Fruit fly (Drosophila melanogaster) whole organism, embryonic: Measurements from ENCODE around the gene CG7058.
A peak's percentile ranks its signal among the peaks of the same experiment; 100 is the strongest.

Experiments used
- BEAF-32 ChIP-seq: fragments of 200-800 bp; sonication (Bioruptor generic); optimal IDR thresholded peaks from 3 replicates; lab custom pipeline; 2017; ENCODE audit warnings: missing biosample characterization, missing genetic modification characterization, mild to moderate bottlenecking, moderate library complexity, missing genetic modification reagents
- CG11398 ChIP-seq: fragments of 200-800 bp; sonication (Bioruptor generic); optimal IDR thresholded peaks from 2 replicates; lab custom pipeline; 2016; ENCODE audit warnings: missing biosample characterization, missing genetic modification characterization
- CG11723 ChIP-seq: fragments of 200-800 bp; sonication (Bioruptor generic); optimal IDR thresholded peaks from 2 replicates; lab custom pipeline; 2017; ENCODE audit warnings: missing biosample characterization, mild to moderate bottlenecking, missing genetic modification characterization
- CG12155 ChIP-seq: fragments of 200-800 bp; sonication (Bioruptor generic); optimal IDR thresholded peaks from 3 replicates; lab custom pipeline; 2016; ENCODE audit warnings: missing biosample characterization, missing genetic modification characterization
- CG13296 ChIP-seq: fragments of 200-800 bp; sonication (Bioruptor generic); optimal IDR thresholded peaks from 3 replicates; lab custom pipeline; 2018; ENCODE audit warnings: missing biosample characterization, mild to moderate bottlenecking, missing genetic modification characterization
- CG15073 ChIP-seq: fragments of 200-800 bp; sonication (Bioruptor generic); optimal IDR thresholded peaks from 2 replicates; lab custom pipeline; 2016; ENCODE audit warnings: missing biosample characterization, missing genetic modification characterization
- CG15514 ChIP-seq: fragments of 200-800 bp; sonication (Bioruptor generic); optimal IDR thresholded peaks from 3 replicates; lab custom pipeline; 2017; ENCODE audit warnings: missing biosample characterization, missing genetic modification characterization, mild to moderate bottlenecking, moderate library complexity, missing genetic modification reagents
- CG1602 ChIP-seq: fragments of 200-800 bp; sonication (Bioruptor generic); optimal IDR thresholded peaks from 3 replicates; lab custom pipeline; 2016; ENCODE audit warnings: missing biosample characterization, missing genetic modification characterization
- CG17186 ChIP-seq: fragments of 200-800 bp; sonication (Bioruptor generic); optimal IDR thresholded peaks from 3 replicates; lab custom pipeline; 2017; ENCODE audit warnings: missing biosample characterization, missing genetic modification reagents, missing genetic modification characterization
- CG17361 ChIP-seq: fragments of 200-800 bp; sonication (Bioruptor generic); IDR thresholded peaks from 3 replicates; pipeline ENCODE4 v1.3.6; 2022; ENCODE audit warnings: missing biosample characterization, missing genetic modification characterization
- CG18619 ChIP-seq: fragments of 200-800 bp; sonication (Bioruptor generic); optimal IDR thresholded peaks from 3 replicates; lab custom pipeline; 2017; ENCODE audit warnings: missing biosample characterization, mild to moderate bottlenecking, missing genetic modification characterization
- CG2199 ChIP-seq: fragments of 200-800 bp; sonication (Bioruptor generic); IDR thresholded peaks from 3 replicates; pipeline ENCODE4 v1.3.6; 2022; ENCODE audit warnings: missing biosample characterization, missing genetic modification characterization
- CG30403 ChIP-seq: fragments of 200-800 bp; sonication (Bioruptor generic); optimal IDR thresholded peaks from 3 replicates; lab custom pipeline; 2016; ENCODE audit warnings: missing biosample characterization, missing genetic modification characterization
- CG33213 ChIP-seq: fragments of 200-800 bp; sonication (Bioruptor generic); optimal IDR thresholded peaks from 3 replicates; lab custom pipeline; 2016; ENCODE audit warnings: missing biosample characterization, missing genetic modification characterization
- CG4282 ChIP-seq: fragments of 200-800 bp; sonication (Bioruptor generic); optimal IDR thresholded peaks from 2 replicates; lab custom pipeline; 2016; ENCODE audit warnings: missing biosample characterization, missing genetic modification characterization
- CG43689 ChIP-seq: fragments of 200-800 bp; sonication (Bioruptor generic); IDR thresholded peaks from 2 replicates; pipeline ENCODE4 v1.3.6; 2022; ENCODE audit warnings: missing biosample characterization, missing genetic modification characterization
- CG5953 ChIP-seq: fragments of 200-800 bp; sonication (Bioruptor generic); IDR thresholded peaks from 2 replicates; pipeline ENCODE4 v1.3.6; 2022; ENCODE audit warnings: missing biosample characterization, missing genetic modification characterization
- CG7786 ChIP-seq: fragments of 200-800 bp; sonication (Bioruptor generic); optimal IDR thresholded peaks from 2 replicates; lab custom pipeline; 2016; ENCODE audit warnings: missing biosample characterization, missing genetic modification characterization
- CG9727 ChIP-seq: fragments of 200-800 bp; sonication (Bioruptor generic); optimal IDR thresholded peaks from 3 replicates; lab custom pipeline; 2017; ENCODE audit warnings: missing biosample characterization, mild to moderate bottlenecking, missing genetic modification characterization
- CHES-1-like ChIP-seq: fragments of 200-800 bp; sonication (Bioruptor generic); optimal IDR thresholded peaks from 2 replicates; lab custom pipeline; 2016; ENCODE audit warnings: missing biosample characterization, missing genetic modification characterization
- CTCF ChIP-seq: fragments of 200-800 bp; sonication (Bioruptor generic); optimal IDR thresholded peaks from 2 replicates; lab custom pipeline; 2017; ENCODE audit warnings: missing biosample characterization, mild to moderate bottlenecking, missing genetic modification characterization, moderate library complexity
- Dad ChIP-seq: fragments of 200-800 bp; sonication (Bioruptor generic); optimal IDR thresholded peaks from 3 replicates; lab custom pipeline; 2016; ENCODE audit warnings: missing biosample characterization, missing genetic modification characterization
- Dek ChIP-seq: fragments of 200-800 bp; sonication (Bioruptor generic); optimal IDR thresholded peaks from 3 replicates; lab custom pipeline; 2019; ENCODE audit warnings: missing biosample characterization, mild to moderate bottlenecking, missing genetic modification characterization, moderate library complexity
- Hr51 ChIP-seq, 2 experiments: fragments of 200-800 bp; sonication (Bioruptor generic); optimal IDR thresholded peaks; 2 replicates in 1 of 2; 3 replicates in 1 of 2; lab custom pipeline; 2016 to 2018; ENCODE audit warnings: missing biosample characterization in 2 of 2, missing genetic modification characterization in 2 of 2, mild to moderate bottlenecking in 1 of 2, moderate library complexity in 1 of 2
- Lim3 ChIP-seq: fragments of 200-800 bp; sonication (Bioruptor generic); IDR thresholded peaks from 2 replicates; pipeline ENCODE4 v1.3.6; 2022; ENCODE audit warnings: missing biosample characterization, missing genetic modification characterization
- MBD-R2 ChIP-seq: fragments of 200-800 bp; sonication (Bioruptor generic); IDR thresholded peaks from 2 replicates; pipeline ENCODE4 v1.3.6; 2022; ENCODE audit warnings: missing biosample characterization, missing genetic modification characterization
- Oli ChIP-seq: fragments of 200-800 bp; sonication (Bioruptor generic); optimal IDR thresholded peaks from 2 replicates; lab custom pipeline; 2018; ENCODE audit warnings: missing biosample characterization, mild to moderate bottlenecking, missing genetic modification characterization, moderate library complexity
- Optix ChIP-seq: fragments of 200-800 bp; sonication (Bioruptor generic); IDR thresholded peaks from 3 replicates; pipeline ENCODE4 v1.3.6; 2022; ENCODE audit warnings: missing biosample characterization, missing genetic modification characterization
- Ptx1 ChIP-seq: fragments of 200-800 bp; sonication (Bioruptor generic); IDR thresholded peaks from 2 replicates; pipeline ENCODE4 v1.3.6; 2022; ENCODE audit warnings: missing biosample characterization, missing genetic modification characterization
- Tbp ChIP-seq: fragments of >200 bp; optimal IDR thresholded peaks from 2 replicates; lab custom pipeline; 2018; ENCODE audit warnings: missing biosample characterization, missing genetic modification characterization
- Trl ChIP-seq, 3 experiments: fragments of >200 bp in 2 of 3; fragments of 200-800 bp in 1 of 3; sonication (Bioruptor generic) in 1 of 3; optimal IDR thresholded peaks; 2 replicates in 1 of 3; 3 replicates in 2 of 3; lab custom pipeline; 2016 to 2017; ENCODE audit warnings: missing biosample characterization in 1 of 3, missing genetic modification characterization in 1 of 3
- ac ChIP-seq: fragments of 200-800 bp; sonication (Bioruptor generic); optimal IDR thresholded peaks from 3 replicates; lab custom pipeline; 2017; ENCODE audit warnings: missing biosample characterization, mild to moderate bottlenecking, missing genetic modification characterization
- bigmax ChIP-seq: fragments of 200-800 bp; sonication (Bioruptor generic); optimal IDR thresholded peaks from 2 replicates; lab custom pipeline; 2018; ENCODE audit warnings: missing biosample characterization, mild to moderate bottlenecking, missing genetic modification characterization
- btn ChIP-seq: fragments of 200-800 bp; sonication (Bioruptor generic); optimal IDR thresholded peaks from 2 replicates; lab custom pipeline; 2016; ENCODE audit warnings: missing biosample characterization, missing genetic modification characterization
- ci ChIP-seq: fragments of 200-800 bp; sonication (Bioruptor generic); IDR thresholded peaks from 3 replicates; pipeline ENCODE4 v1.3.6; 2022; ENCODE audit warnings: missing biosample characterization, missing genetic modification characterization
- corto ChIP-seq: fragments of 200-800 bp; sonication (Bioruptor generic); optimal IDR thresholded peaks from 2 replicates; lab custom pipeline; 2016; ENCODE audit warnings: missing biosample characterization, mild to moderate bottlenecking, missing genetic modification characterization, moderate library complexity
- dm ChIP-seq: fragments of 200-800 bp; sonication (Bioruptor generic); optimal IDR thresholded peaks from 3 replicates; lab custom pipeline; 2016; ENCODE audit warnings: missing biosample characterization, missing genetic modification characterization
- dmrt11E ChIP-seq: fragments of 200-800 bp; sonication (Bioruptor generic); optimal IDR thresholded peaks from 3 replicates; lab custom pipeline; 2018; ENCODE audit warnings: missing biosample characterization, mild to moderate bottlenecking, missing genetic modification characterization, moderate library complexity
- fd96Cb ChIP-seq: fragments of 200-800 bp; sonication (Bioruptor generic); optimal IDR thresholded peaks from 2 replicates; lab custom pipeline; 2018; ENCODE audit warnings: missing biosample characterization, mild to moderate bottlenecking, missing genetic modification characterization, moderate library complexity
- gt ChIP-seq: fragments of 200-800 bp; sonication (Bioruptor generic); IDR thresholded peaks from 2 replicates; pipeline ENCODE4 v1.3.6; 2022; ENCODE audit warnings: missing biosample characterization, missing genetic modification characterization
- hb ChIP-seq: fragments of 200-800 bp; sonication (Bioruptor generic); IDR thresholded peaks from 3 replicates; pipeline ENCODE4 v1.3.6; 2022; ENCODE audit warnings: missing biosample characterization, missing genetic modification characterization; ENCODE audit not compliant: partially characterized antibody
- lilli ChIP-seq: fragments of 200-800 bp; sonication (Bioruptor generic); optimal IDR thresholded peaks from 3 replicates; lab custom pipeline; 2016; ENCODE audit warnings: missing biosample characterization, missing genetic modification characterization
- luna ChIP-seq: fragments of 200-800 bp; sonication (Bioruptor generic); optimal IDR thresholded peaks from 2 replicates; lab custom pipeline; 2016; ENCODE audit warnings: missing biosample characterization, missing genetic modification characterization
- onecut ChIP-seq: fragments of 200-800 bp; sonication (Bioruptor generic); IDR thresholded peaks from 2 replicates; pipeline ENCODE4 v1.3.6; 2022; ENCODE audit warnings: missing biosample characterization, missing genetic modification characterization
- pan ChIP-seq, 4 experiments: fragments of >200 bp in 3 of 4; fragments of 200-800 bp in 1 of 4; sonication (Bioruptor generic) in 1 of 4; optimal IDR thresholded peaks in 3 of 4; IDR thresholded peaks in 1 of 4; 2 replicates each; pipeline versions ENCODE4 v1.3.6 to Lab custom; 2017 to 2022; ENCODE audit warnings: missing biosample characterization in 2 of 4, missing genetic modification characterization in 2 of 4, mixed read lengths in 1 of 4
- pum ChIP-seq: fragments of 200-800 bp; sonication (Bioruptor generic); optimal IDR thresholded peaks from 2 replicates; lab custom pipeline; 2016; ENCODE audit warnings: missing biosample characterization, missing genetic modification characterization
- sr ChIP-seq: fragments of 200-800 bp; sonication (Bioruptor generic); IDR thresholded peaks from 3 replicates; pipeline ENCODE4 v1.3.6; 2022; ENCODE audit warnings: missing biosample characterization, missing genetic modification characterization
- tna ChIP-seq: fragments of 200-800 bp; sonication (Bioruptor generic); IDR thresholded peaks from 2 replicates; pipeline ENCODE4 v1.3.6; 2022; ENCODE audit warnings: missing biosample characterization, missing genetic modification characterization; ENCODE audit not compliant: partially characterized antibody
- wdn ChIP-seq: fragments of 200-800 bp; sonication (Bioruptor generic); IDR thresholded peaks from 2 replicates; pipeline ENCODE4 v1.3.6; 2022; ENCODE audit warnings: missing biosample characterization, missing genetic modification characterization
- zen2 ChIP-seq: fragments of 200-800 bp; sonication (Bioruptor generic); IDR thresholded peaks from 3 replicates; pipeline ENCODE4 v1.3.6; 2022; ENCODE audit warnings: missing biosample characterization, missing genetic modification characterization; ENCODE audit not compliant: partially characterized antibody
- zfh2 ChIP-seq: fragments of 200-800 bp; sonication (Bioruptor generic); optimal IDR thresholded peaks from 2 replicates; lab custom pipeline; 2016; ENCODE audit warnings: missing biosample characterization, missing genetic modification characterization

Gene CG7058

DNA sequence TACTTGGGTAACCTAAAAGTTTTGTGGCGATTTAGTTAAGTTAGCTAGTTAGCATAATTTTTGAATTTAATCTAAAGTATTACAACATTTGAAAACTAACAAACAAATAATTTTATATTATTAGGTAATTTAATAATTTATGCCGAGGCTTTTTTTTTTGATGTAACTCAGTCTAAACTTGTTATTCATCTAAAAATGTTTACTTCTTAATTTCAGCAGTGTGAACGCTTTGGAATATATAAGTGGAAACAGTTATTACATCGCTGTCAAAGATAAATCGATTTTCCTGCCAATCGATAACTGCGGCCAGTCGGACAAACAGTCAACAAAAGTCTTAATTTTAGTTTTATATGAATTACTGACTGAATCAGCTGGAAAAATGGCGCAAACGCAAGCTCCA, 51.4 kb downstream of the CG7058 start, which contains the start of gene Usp39 (continued):
- TF ChIP-seq dm: no peak
- no peak for TF ChIP-seq corto (GFP tag; lab: Kevin White, UChicago)
- TF ChIP-seq luna (GFP tag; lab: Kevin White, UChicago): no peak
- TF ChIP-seq CHES-1-like (GFP tag; lab: Kevin White, UChicago): peak; percentile 19
- TF ChIP-seq dmrt11E: peak; percentile 26
- no peak for TF ChIP-seq CG7786 (GFP tag; lab: Kevin White, UChicago)
- peak; percentile 50 for TF ChIP-seq CG30403 (GFP tag; lab: Kevin White, UChicago)
- no peak for TF ChIP-seq CTCF (GFP tag; lab: Kevin White, UChicago)
- TF ChIP-seq CG17361 (GFP tag; lab: Robert Waterston, UW): peak; percentile 61; the same call in 2 of the 3 replicates
- no peak for TF ChIP-seq pan (optimal IDR thresholded peaks at IDR 0.05; lab: Kevin White, UChicago)
- TF ChIP-seq pan (GFP tag; optimal IDR thresholded peaks at IDR 0.05 in 1 of 2, IDR thresholded peaks at IDR 0.05 in 1 of 2): peak in 1 of 2 experiments; percentile 19
- TF ChIP-seq bigmax (GFP tag; lab: Kevin White, UChicago): no peak
- TF ChIP-seq CG17186 (GFP tag; lab: Kevin White, UChicago): no peak
- peak in 1 of 2 experiments; percentile 38 for TF ChIP-seq Hr51 (GFP tag; optimal IDR thresholded peaks at IDR 0.05; lab: Kevin White, UChicago)
- no peak for TF ChIP-seq onecut (GFP tag; lab: Robert Waterston, UW)
- no peak for TF ChIP-seq zfh2
- TF ChIP-seq MBD-R2 (GFP tag; lab: Robert Waterston, UW): peak; percentile 78
- TF ChIP-seq Tbp (GFP tag; lab: Kevin White, UChicago): no peak
- no peak for TF ChIP-seq wdn (GFP tag; lab: Robert Waterston, UW)
- TF ChIP-seq CG4282: no peak
- TF ChIP-seq lilli (GFP tag; lab: Kevin White, UChicago): no peak
- TF ChIP-seq btn (GFP tag; lab: Kevin White, UChicago): no peak
- TF ChIP-seq Oli: no peak
- no peak for TF ChIP-seq Trl (optimal IDR thresholded peaks at IDR 0.05; lab: Kevin White, UChicago)
- TF ChIP-seq Trl (GFP tag; optimal IDR thresholded peaks at IDR 0.05; lab: Kevin White, UChicago): no peak
- no peak for TF ChIP-seq CG43689 (GFP tag; lab: Robert Waterston, UW)
- no peak for TF ChIP-seq CG5953 (GFP tag; lab: Robert Waterston, UW)
- no peak for TF ChIP-seq Lim3 (GFP tag; lab: Robert Waterston, UW)
- peak; percentile 15 for TF ChIP-seq CG12155
- TF ChIP-seq fd96Cb (tag; lab: Kevin White, UChicago): no peak
- no peak for TF ChIP-seq CG11398 (GFP tag; lab: Kevin White, UChicago)
- no peak for TF ChIP-seq sr (GFP tag; lab: Robert Waterston, UW)
- TF ChIP-seq CG2199: no peak
- 0 out of 3 replicates have a peak, but pooled peaks have one; percentile 53 for TF ChIP-seq hb (GFP tag; lab: Robert Waterston, UW)
- no peak for TF ChIP-seq ac (GFP tag; lab: Kevin White, UChicago)
- TF ChIP-seq ci (GFP tag; lab: Robert Waterston, UW): no peak
- no peak for TF ChIP-seq CG33213 (GFP tag; lab: Kevin White, UChicago)
- TF ChIP-seq Optix: no peak
- peak; percentile 18 for TF ChIP-seq CG1602
- TF ChIP-seq pum: no peak
- no peak for TF ChIP-seq CG9727 (GFP tag; lab: Kevin White, UChicago)
- TF ChIP-seq gt: no peak
- TF ChIP-seq CG15514 (GFP tag; lab: Kevin White, UChicago): peak; percentile 56
- peak; percentile 61 for TF ChIP-seq BEAF-32
- no peak for TF ChIP-seq CG18619 (GFP tag; lab: Kevin White, UChicago)
- no peak for TF ChIP-seq Dek (tag; lab: Kevin White, UChicago)
- TF ChIP-seq Ptx1: peak; percentile 24; the same call in 1 of the 2 replicates
- TF ChIP-seq zen2 (GFP tag; lab: Robert Waterston, UW): peak; percentile 12; the same call in 1 of the 3 replicates
- no peak for TF ChIP-seq CG13296 (GFP tag; lab: Kevin White, UChicago)
- no peak for TF ChIP-seq tna (GFP tag; lab: Robert Waterston, UW)
- no peak for TF ChIP-seq CG15073 (GFP tag; lab: Kevin White, UChicago)
- TF ChIP-seq Dad (GFP tag; lab: Kevin White, UChicago): no peak
- TF ChIP-seq CG11723 (GFP tag; lab: Kevin White, UChicago): no peak
